Fruit fly (Drosophila melanogaster) S2 (cell line): ENCODE measurements around the gene Bicra.

ENCODE experiments used
- CG8478 ChIP-seq: fragments of >200 bp; optimal IDR thresholded peaks from 2 replicates; lab custom pipeline; 2018
- CTCF ChIP-seq, 2 experiments: fragments of >200 bp; optimal IDR thresholded peaks; 2 replicates each; lab custom pipeline; 2018

dm6 chr3R:29068430-29069207 lies 5.8 kb downstream of the Bicra start:
- TF ChIP-seq CG8478 (lab: Kevin White, UChicago), result no peak
- TF ChIP-seq CTCF (optimal IDR thresholded peaks at IDR 0.05; lab: Kevin White, UChicago), result no peak
